Worm (Caenorhabditis elegans) whole organism, young adult: ENCODE data around the gene F17C11.2.
A peak's percentile ranks its signal among the peaks of the same experiment; 100 is the strongest.

Source experiments
- B0336.3 ChIP-seq: fragments of 200-800 bp; sonication (Bioruptor generic); IDR thresholded peaks from 2 replicates; pipeline ENCODE4 v1.3.6; 2022; ENCODE audit warnings: missing genetic modification characterization, missing compliant biosample characterization
- F57C9.4 ChIP-seq: sonication (generic microtip); optimal IDR thresholded peaks from 2 replicates; lab custom pipeline; 2017; ENCODE audit warnings: mild to moderate bottlenecking, missing genetic modification characterization, missing compliant biosample characterization
- T07F8.4 ChIP-seq: sonication (generic microtip); optimal IDR thresholded peaks from 2 replicates; lab custom pipeline; 2016; ENCODE audit warnings: mild to moderate bottlenecking, missing genetic modification characterization, moderate library complexity, missing compliant biosample characterization
- Y67H2A.10 ChIP-seq: fragments of 200-800 bp; sonication (Bioruptor generic); conservative IDR thresholded peaks from 2 replicates; pipeline ENCODE4 v1.3.6; 2022; ENCODE audit warnings: missing genetic modification reagents, missing genetic modification characterization, missing compliant biosample characterization
- ama-1 ChIP-seq, 3 experiments: fragments of 150-350 bp in 1 of 3; sonication (generic microtip) in 2 of 3; optimal IDR thresholded peaks; 2 replicates each; lab custom pipeline; 2014 to 2018; ENCODE audit warnings: missing biosample characterization in 2 of 3, missing genetic modification characterization in 2 of 3, missing genetic modification reagents in 2 of 3
- atf-7 ChIP-seq: sonication (generic microtip); optimal IDR thresholded peaks from 2 replicates; lab custom pipeline; 2017; ENCODE audit warnings: mild to moderate bottlenecking, missing genetic modification characterization, missing compliant biosample characterization
- athp-1 ChIP-seq: sonication (generic microtip); optimal IDR thresholded peaks from 2 replicates; lab custom pipeline; 2017; ENCODE audit warnings: mild to moderate bottlenecking, missing genetic modification characterization, missing compliant biosample characterization
- cebp-1 ChIP-seq, 2 experiments: fragments of 200-800 bp in 1 of 2; sonication (Bioruptor generic) in 1 of 2; sonication (generic microtip) in 1 of 2; IDR thresholded peaks in 1 of 2; optimal IDR thresholded peaks in 1 of 2; 2 replicates each; pipeline versions ENCODE4 v1.3.6 to Lab custom; 2017 to 2022; ENCODE audit warnings: missing compliant biosample characterization in 2 of 2, missing genetic modification characterization in 2 of 2, mild to moderate bottlenecking in 1 of 2, missing genetic modification reagents in 1 of 2, moderate library complexity in 1 of 2
- ceh-79 ChIP-seq: sonication (generic microtip); optimal IDR thresholded peaks from 2 replicates; lab custom pipeline; 2017; ENCODE audit warnings: mild to moderate bottlenecking, missing genetic modification characterization, missing compliant biosample characterization
- chd-7 ChIP-seq: sonication (generic microtip); optimal IDR thresholded peaks from 2 replicates; lab custom pipeline; 2016; ENCODE audit warnings: mild to moderate bottlenecking, missing genetic modification characterization, moderate library complexity, missing compliant biosample characterization
- dpff-1 ChIP-seq: sonication (generic microtip); optimal IDR thresholded peaks from 2 replicates; lab custom pipeline; 2017; ENCODE audit warnings: mild to moderate bottlenecking, missing genetic modification characterization, missing compliant biosample characterization
- ekl-4 ChIP-seq: fragments of 200-800 bp; sonication (Bioruptor generic); IDR thresholded peaks from 2 replicates; pipeline ENCODE4 v1.3.6; 2022; ENCODE audit warnings: missing genetic modification reagents, missing genetic modification characterization, missing compliant biosample characterization
- ets-4 ChIP-seq: fragments of 200-800 bp; sonication (Bioruptor generic); optimal IDR thresholded peaks from 2 replicates; lab custom pipeline; 2018; ENCODE audit warnings: mild to moderate bottlenecking, missing genetic modification characterization, missing compliant biosample characterization
- fkh-3 ChIP-seq: sonication (generic microtip); optimal IDR thresholded peaks from 2 replicates; lab custom pipeline; 2016; ENCODE audit warnings: mild to moderate bottlenecking, missing genetic modification characterization, missing compliant biosample characterization
- hmg-1.2 ChIP-seq: fragments of 200-800 bp; sonication (Bioruptor generic); IDR thresholded peaks from 2 replicates; pipeline ENCODE4 v1.3.6; 2022; ENCODE audit warnings: missing genetic modification reagents, missing genetic modification characterization, missing compliant biosample characterization
- hsf-1 ChIP-seq: fragments of 200-800 bp; sonication (Bioruptor generic); IDR thresholded peaks from 2 replicates; pipeline ENCODE4 v1.3.6; 2022; ENCODE audit warnings: missing genetic modification reagents, missing genetic modification characterization, missing compliant biosample characterization
- lag-1 ChIP-seq: fragments of 200-800 bp; sonication (Bioruptor generic); IDR thresholded peaks from 2 replicates; pipeline ENCODE4 v1.3.6; 2022; ENCODE audit warnings: missing genetic modification reagents, missing genetic modification characterization, missing compliant biosample characterization
- let-607 ChIP-seq, 2 experiments: fragments of 200-800 bp in 1 of 2; sonication (Bioruptor generic) in 1 of 2; sonication (generic microtip) in 1 of 2; optimal IDR thresholded peaks; 2 replicates each; lab custom pipeline; 2016 to 2018; ENCODE audit warnings: mild to moderate bottlenecking in 2 of 2, missing compliant biosample characterization in 2 of 2, missing genetic modification characterization in 2 of 2, moderate library complexity in 2 of 2, missing genotype in 1 of 2
- lin-35 ChIP-seq, 3 experiments: fragments of 150-350 bp in 2 of 3; sonication (generic microtip) in 1 of 3; optimal IDR thresholded peaks; 2 replicates each; lab custom pipeline; 2014 to 2018; ENCODE audit warnings: missing biosample characterization in 3 of 3, missing genetic modification characterization in 3 of 3, missing genetic modification reagents in 3 of 3
- lin-54 ChIP-seq: fragments of 200-800 bp; sonication (Bioruptor generic); optimal IDR thresholded peaks from 2 replicates; lab custom pipeline; 2018; ENCODE audit warnings: mild to moderate bottlenecking, missing genetic modification characterization, missing compliant biosample characterization
- madf-10 ChIP-seq: sonication (generic microtip); optimal IDR thresholded peaks from 2 replicates; lab custom pipeline; 2016; ENCODE audit warnings: mild to moderate bottlenecking, missing genetic modification characterization, missing compliant biosample characterization
- mcd-1 ChIP-seq: fragments of 200-800 bp; sonication (Bioruptor generic); IDR thresholded peaks from 2 replicates; pipeline ENCODE4 v1.3.6; 2022; ENCODE audit warnings: missing genetic modification reagents, missing genetic modification characterization, missing compliant biosample characterization
- mel-28 ChIP-seq: sonication (generic microtip); optimal IDR thresholded peaks from 2 replicates; lab custom pipeline; 2016; ENCODE audit warnings: borderline replicate concordance, mild to moderate bottlenecking, missing genetic modification characterization, missing compliant biosample characterization
- nfyb-1 ChIP-seq: fragments of 200-800 bp; sonication (Bioruptor generic); IDR thresholded peaks from 2 replicates; pipeline ENCODE4 v1.3.6; 2022; ENCODE audit warnings: missing genetic modification reagents, missing genetic modification characterization, missing compliant biosample characterization
- nhr-179 ChIP-seq: sonication (generic microtip); optimal IDR thresholded peaks from 2 replicates; lab custom pipeline; 2016; ENCODE audit warnings: mild to moderate bottlenecking, missing genetic modification characterization, missing compliant biosample characterization
- nhr-80 ChIP-seq: sonication (generic microtip); optimal IDR thresholded peaks from 2 replicates; lab custom pipeline; 2016; ENCODE audit warnings: missing genetic modification characterization, missing compliant biosample characterization
- rcor-1 ChIP-seq: fragments of 200-800 bp; sonication (Bioruptor generic); IDR thresholded peaks from 2 replicates; pipeline ENCODE4 v1.3.6; 2022; ENCODE audit warnings: missing genetic modification reagents, missing genetic modification characterization, missing compliant biosample characterization
- repo-1 ChIP-seq: sonication (generic microtip); optimal IDR thresholded peaks from 2 replicates; lab custom pipeline; 2017; ENCODE audit warnings: mild to moderate bottlenecking, missing genetic modification characterization, missing compliant biosample characterization
- snpc-1.3 ChIP-seq: sonication (generic microtip); optimal IDR thresholded peaks from 2 replicates; lab custom pipeline; 2017; ENCODE audit warnings: missing genetic modification characterization, mild to moderate bottlenecking, missing compliant biosample characterization, antibody characterized with exemption, moderate library complexity, missing genotype, missing genetic modification reagents; ENCODE audit not compliant: insufficient read depth
- snpc-4 ChIP-seq, 5 experiments: fragments of 150-350 bp in 1 of 5; sonication (generic microtip) in 4 of 5; optimal IDR thresholded peaks; 2 replicates each; lab custom pipeline; 2014 to 2018; ENCODE audit warnings: missing genetic modification characterization in 5 of 5, missing biosample characterization in 3 of 5, antibody characterized with exemption in 2 of 5, mild to moderate bottlenecking in 2 of 5, missing compliant biosample characterization in 2 of 5, missing genotype in 2 of 5, moderate library complexity in 2 of 5, missing genetic modification reagents in 1 of 5
- unc-130 ChIP-seq: sonication (generic microtip); optimal IDR thresholded peaks from 2 replicates; lab custom pipeline; 2016; ENCODE audit warnings: missing genetic modification reagents, missing genetic modification characterization, missing compliant biosample characterization
- xnd-1 ChIP-seq: sonication (generic microtip); optimal IDR thresholded peaks from 2 replicates; lab custom pipeline; 2016; ENCODE audit warnings: missing genotype, missing genetic modification reagents, missing genetic modification characterization, missing compliant biosample characterization
- ztf-26 ChIP-seq: sonication (generic microtip); optimal IDR thresholded peaks from 2 replicates; lab custom pipeline; 2017; ENCODE audit warnings: missing genetic modification characterization, missing compliant biosample characterization

Gene F17C11.2

DNA sequence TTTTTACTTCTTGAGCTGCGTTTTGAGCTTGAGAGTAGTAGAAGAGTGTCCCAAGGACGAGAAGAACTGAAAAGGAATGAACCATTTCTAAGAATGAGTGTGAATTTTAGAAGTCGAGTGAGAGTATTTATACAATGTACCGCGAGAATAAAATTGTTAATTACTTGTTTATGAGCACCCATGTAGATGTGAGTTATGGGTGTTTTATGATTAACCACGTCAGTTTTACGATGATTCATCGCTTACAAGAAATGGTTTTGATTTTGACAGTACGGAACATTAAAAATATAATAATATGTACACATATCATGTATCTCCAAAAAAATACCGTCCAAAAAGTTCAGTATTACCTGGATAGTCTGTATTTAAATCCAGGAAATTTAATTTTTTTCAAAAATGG is 6.3 kb downstream of the F17C11.2 start, which contains the start of gene clec-221:
Gene clec-221 (minus strand): TSS at position 101 of the 400 bp plus-strand sequence.
- TF ChIP-seq lin-35 (GFP tag; optimal IDR thresholded peaks at IDR 0.05; lab: Kevin White, UChicago): peak in 1 of 3 experiments; percentile 22
- TF ChIP-seq ztf-26 (tag; lab: Kevin White, UChicago): no peak

DNA sequence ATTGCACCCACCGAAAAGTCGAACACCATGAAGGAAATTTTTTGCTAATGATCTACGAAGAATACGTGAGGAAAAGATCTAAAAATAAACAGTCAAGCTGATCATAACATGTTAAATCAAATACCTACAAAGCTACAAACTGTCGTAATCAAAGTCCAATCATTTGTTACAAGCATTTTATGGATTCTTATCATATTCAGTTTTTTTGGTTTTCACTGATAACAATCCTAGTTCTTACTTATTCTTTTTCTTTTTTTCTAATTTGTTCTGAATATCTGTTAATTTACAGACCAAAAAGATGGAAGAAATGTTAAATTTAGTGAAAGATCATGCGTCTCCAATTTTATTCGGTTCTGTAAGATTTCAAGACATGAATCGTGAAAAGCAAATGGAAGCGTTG is 6.8 kb downstream of the F17C11.2 start, which contains the start of gene F17C11.6:
Gene F17C11.6 (plus strand): TSS at position 290 of the 400 bp plus-strand sequence.
- TF ChIP-seq nhr-80 (tag; lab: Kevin White, UChicago) (peak; percentile 14), dpff-1 (tag; lab: Kevin White, UChicago) (no peak)
- TF ChIP-seq, all 124 proteins: peak for 1

DNA sequence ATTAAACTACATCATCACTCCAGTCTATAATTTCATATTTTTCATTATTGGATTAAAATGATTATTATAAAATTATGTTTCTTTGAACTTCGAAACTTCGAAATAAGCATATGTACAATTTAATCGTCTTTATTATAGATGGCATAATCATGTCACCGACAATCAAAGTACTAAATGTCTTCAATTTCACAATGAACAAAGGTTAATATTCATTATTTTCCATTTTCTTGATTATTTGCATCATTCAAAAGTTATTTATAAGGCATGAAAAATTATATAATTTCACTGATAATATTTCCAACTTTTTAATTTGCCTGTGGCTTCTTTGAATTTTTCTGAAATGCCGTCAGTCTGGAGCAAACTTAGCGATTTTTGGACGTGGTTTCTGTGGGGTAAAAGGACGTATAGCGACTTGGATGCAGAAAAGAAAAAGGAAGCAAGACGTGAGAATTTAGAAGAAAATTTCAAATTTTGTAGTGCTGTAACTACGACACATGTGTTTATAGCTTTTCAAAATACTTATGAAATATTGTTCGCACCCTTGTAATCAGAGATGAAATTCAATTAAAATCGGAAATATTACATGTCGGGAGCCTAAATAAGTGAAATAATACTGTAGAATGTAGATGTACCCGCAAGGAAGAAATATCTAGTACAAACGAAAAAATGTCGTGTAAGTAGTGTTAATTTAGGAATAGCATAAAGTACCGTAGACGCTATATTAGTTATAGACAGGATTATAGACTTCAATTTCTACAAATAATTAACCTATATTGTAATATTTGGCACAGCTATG is 7.8 kb downstream of the F17C11.2 start, which contains the start of gene F17C11.13:
Gene F17C11.13 (plus strand): TSS at position 243 of the 796 bp plus-strand sequence.
- TF ChIP-seq T07F8.4 (tag; lab: Kevin White, UChicago) (no peak), rcor-1 (GFP tag; lab: Robert Waterston, UW) (no peak), nhr-80 (tag; lab: Kevin White, UChicago) (peak; percentile 29), athp-1 (tag; lab: Kevin White, UChicago) (no peak), nfyb-1 (no peak)

DNA sequence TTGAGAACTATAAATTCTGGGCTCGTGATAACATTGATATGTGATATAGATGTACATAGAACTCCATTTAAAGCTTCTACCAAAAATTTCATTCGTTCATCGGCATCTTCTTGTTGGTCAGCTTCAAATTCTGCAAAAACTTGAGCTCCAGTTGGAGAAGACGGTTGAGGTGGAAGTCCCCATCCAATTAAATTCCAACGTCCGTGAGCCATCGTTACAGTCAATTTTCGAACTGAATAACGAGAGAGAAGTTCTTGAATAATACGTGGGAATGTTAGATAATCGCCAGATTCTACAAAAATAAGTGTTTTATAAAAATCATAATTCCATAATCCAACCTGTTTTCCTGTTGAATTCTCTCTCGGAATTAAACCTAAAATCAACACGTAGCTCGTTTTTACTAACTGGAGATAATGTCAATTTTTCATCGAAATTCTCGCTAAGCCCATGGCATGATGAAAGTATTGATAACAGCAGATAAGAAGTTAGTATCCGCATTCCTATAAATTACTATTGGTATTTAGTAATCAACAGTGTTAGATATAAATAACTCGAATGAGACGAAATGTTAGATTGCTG is 10.4 kb downstream of the F17C11.2 start, which contains the start of gene pigt-1:
Gene pigt-1 (minus strand): TSS at position 500 of the 579 bp plus-strand sequence.
- TF ChIP-seq let-607 (tag; optimal IDR thresholded peaks at IDR 0.05; lab: Kevin White, UChicago): peak in 1 of 2 experiments; percentile 0
- TF ChIP-seq snpc-4 (GFP tag; optimal IDR thresholded peaks at IDR 0.05; lab: Kevin White, UChicago): no peak
- TF ChIP-seq snpc-4 (tag; optimal IDR thresholded peaks at IDR 0.05; lab: Kevin White, UChicago): peak in 1 of 4 experiments; percentile 9
- no peak for TF ChIP-seq atf-7
- TF ChIP-seq mel-28 (tag; lab: Kevin White, UChicago): no peak
- TF ChIP-seq nhr-179: no peak
- TF ChIP-seq chd-7: peak; percentile 23
- peak; percentile 15 for TF ChIP-seq unc-130
- TF ChIP-seq ekl-4 (GFP tag; lab: Robert Waterston, UW): 0 out of 2 replicates have a peak, but pooled peaks have one; percentile 42
- TF ChIP-seq fkh-3 (tag; lab: Kevin White, UChicago): peak; percentile 25
- 0 out of 2 replicates have a peak, but pooled peaks have one; percentile 14 for TF ChIP-seq hsf-1 (GFP tag; lab: Robert Waterston, UW)
- peak; percentile 60 for TF ChIP-seq ama-1 (optimal IDR thresholded peaks at IDR 0.05; lab: Kevin White, UChicago)
- TF ChIP-seq ama-1 (GFP tag; optimal IDR thresholded peaks at IDR 0.05; lab: Kevin White, UChicago): no peak
- no peak for TF ChIP-seq F57C9.4 (tag; lab: Kevin White, UChicago)
- no peak for TF ChIP-seq cebp-1 (GFP tag; IDR thresholded peaks at IDR 0.05; lab: Robert Waterston, UW)
- peak; percentile 30 for TF ChIP-seq cebp-1 (tag; optimal IDR thresholded peaks at IDR 0.05; lab: Kevin White, UChicago)
- 0 out of 2 replicates have a peak, but pooled peaks have one; percentile 10 for TF ChIP-seq hmg-1.2 (GFP tag; lab: Robert Waterston, UW)
- no peak for TF ChIP-seq lag-1
- TF ChIP-seq Y67H2A.10: no peak
- TF ChIP-seq ets-4 (GFP tag; lab: Kevin White, UChicago): peak; percentile 11
- no peak for TF ChIP-seq snpc-1.3 (tag; lab: Kevin White, UChicago)
- no peak for TF ChIP-seq madf-10 (tag; lab: Kevin White, UChicago)
- peak; percentile 29 for TF ChIP-seq lin-54 (GFP tag; lab: Kevin White, UChicago)
- peak; percentile 28; the same call in 1 of the 2 replicates for TF ChIP-seq mcd-1
- TF ChIP-seq athp-1 (tag; lab: Kevin White, UChicago): peak; percentile 9
- TF ChIP-seq repo-1 (tag; lab: Kevin White, UChicago): peak; percentile 60
- TF ChIP-seq xnd-1 (tag; lab: Kevin White, UChicago): no peak
- TF ChIP-seq B0336.3 (GFP tag; lab: Robert Waterston, UW): peak; percentile 66; the same call in 1 of the 2 replicates
- TF ChIP-seq ceh-79 (tag; lab: Kevin White, UChicago): no peak
- TF ChIP-seq, all 124 proteins: peak for 16
